Worm (Caenorhabditis elegans): ENCODE data around the gene srh-78.

srh-78 gene

ce11 chrV:185124-185523, 31.8 kb upstream of the srh-78 start:
- TF ChIP-seq ceh-14 (tag; optimal IDR thresholded peaks at IDR 0.05) (no peak), pag-3 (tag; optimal IDR thresholded peaks at IDR 0.05; ENCODE audit: borderline replicate concordance) (no peak), pha-2 (tag; optimal IDR thresholded peaks at IDR 0.05) (no peak), unc-3 (GFP tag; conservative IDR thresholded peaks at IDR 0.05) (no peak), unc-3 (tag; optimal IDR thresholded peaks at IDR 0.05) (no peak), nhr-11 (tag; optimal IDR thresholded peaks at IDR 0.05) (no peak), ceh-24 (tag; optimal IDR thresholded peaks at IDR 0.05) (no peak), T23F11.4 (GFP tag; optimal IDR thresholded peaks at IDR 0.05) (no peak), fax-1 (tag; optimal IDR thresholded peaks at IDR 0.05) (no peak), ceh-48 (tag; optimal IDR thresholded peaks at IDR 0.05) (no peak), lin-11 (tag; optimal IDR thresholded peaks at IDR 0.05) (no peak), dmd-4 (tag; optimal IDR thresholded peaks at IDR 0.05; ENCODE audit: borderline replicate concordance) (no peak), hlh-6 (tag; optimal IDR thresholded peaks at IDR 0.05) (no peak), madf-2 (tag; optimal IDR thresholded peaks at IDR 0.05) (no peak), npax-4 (tag; optimal IDR thresholded peaks at IDR 0.05) (no peak), F13H6.1 (tag; optimal IDR thresholded peaks at IDR 0.05) (no peak), nhr-232 (tag; optimal IDR thresholded peaks at IDR 0.05) (no peak)

- TF ChIP-seq unc-55 (GFP tag; optimal IDR thresholded peaks at IDR 0.05) (no peak), ceh-14 (tag; optimal IDR thresholded peaks at IDR 0.05) (no peak), nfya-1 (tag; optimal IDR thresholded peaks at IDR 0.05) (peak; percentile 43), elt-2 (tag; optimal IDR thresholded peaks at IDR 0.05) (peak; percentile 3), rnt-1 (tag; optimal IDR thresholded peaks at IDR 0.05) (peak; percentile 3), ceh-34 (tag; optimal IDR thresholded peaks at IDR 0.05) (no peak), ceh-31 (tag; optimal IDR thresholded peaks at IDR 0.05) (peak; percentile 19)
Measured at ce11 chrV:185694-186217, 31.2 kb upstream of the srh-78 start, which contains the start of gene arid-1. Gene arid-1 (plus strand): TSS chrV:186167.

DNA sequence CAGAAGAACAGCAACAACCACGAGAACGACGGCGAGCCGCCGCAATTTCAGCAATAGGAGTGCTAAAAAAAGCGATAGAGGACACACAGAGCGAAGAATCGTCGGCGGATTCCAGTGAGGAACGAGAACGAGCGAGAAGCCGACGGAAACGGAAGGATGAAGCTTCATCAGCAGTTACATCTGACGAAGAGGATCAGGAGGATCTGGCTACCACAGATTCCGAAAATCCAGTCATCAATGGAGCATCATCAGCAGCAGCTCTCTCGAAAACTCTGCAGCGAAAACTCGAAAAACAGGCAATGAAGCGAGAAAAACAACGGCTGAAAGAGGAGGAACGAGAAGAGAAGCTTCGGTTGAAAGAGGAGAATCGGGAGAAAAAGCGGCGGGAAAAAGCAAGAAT, 27.5 kb upstream of the srh-78 start:
- TF ChIP-seq ceh-22 (tag; optimal IDR thresholded peaks at IDR 0.05) (no peak), ceh-24 (tag; optimal IDR thresholded peaks at IDR 0.05) (no peak), tbx-2 (tag; optimal IDR thresholded peaks at IDR 0.05) (no peak), rnt-1 (tag; optimal IDR thresholded peaks at IDR 0.05) (no peak), madf-2 (tag; optimal IDR thresholded peaks at IDR 0.05) (no peak), ceh-9 (tag; optimal IDR thresholded peaks at IDR 0.05) (no peak), pax-1 (tag; optimal IDR thresholded peaks at IDR 0.05) (no peak), K02D7.2 (tag; optimal IDR thresholded peaks at IDR 0.05) (no peak), mec-3 (tag; optimal IDR thresholded peaks at IDR 0.05; ENCODE audit: borderline replicate concordance) (peak; percentile 66), unc-42 (tag; optimal IDR thresholded peaks at IDR 0.05) (no peak), elt-4 (tag; optimal IDR thresholded peaks at IDR 0.05) (peak; percentile 76), hlh-6 (tag; optimal IDR thresholded peaks at IDR 0.05) (no peak), hlh-15 (tag; optimal IDR thresholded peaks at IDR 0.05) (no peak), ets-4 (tag; optimal IDR thresholded peaks at IDR 0.05) (no peak), sdc-2 (tag; optimal IDR thresholded peaks at IDR 0.05) (no peak), ahr-1 (tag; optimal IDR thresholded peaks at IDR 0.05) (no peak)

DNA sequence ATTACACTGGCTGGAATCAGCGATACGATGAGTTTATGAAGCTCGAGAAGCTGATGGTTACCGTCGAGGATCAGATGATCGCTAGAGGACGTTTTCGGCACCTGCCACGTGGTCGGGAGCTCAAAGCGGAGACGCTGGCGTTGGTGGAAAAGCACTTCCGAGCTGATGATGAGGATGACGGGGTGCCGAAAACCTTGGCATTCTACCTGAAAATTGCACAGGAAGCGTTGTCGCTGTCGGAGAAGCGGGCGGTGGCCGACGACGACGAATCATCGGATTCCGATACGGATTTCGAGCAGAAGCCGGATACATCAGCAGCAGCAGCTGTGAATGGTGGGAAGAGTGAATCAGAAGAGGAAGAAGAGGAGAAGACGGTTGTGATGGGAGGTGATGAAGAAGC, 22.2 kb upstream of the srh-78 start:
- TF ChIP-seq K09A11.1 (tag; optimal IDR thresholded peaks at IDR 0.05; ENCODE audit: insufficient read depth) (no peak), nhr-11 (tag; optimal IDR thresholded peaks at IDR 0.05) (no peak), elt-4 (tag; optimal IDR thresholded peaks at IDR 0.05) (peak; percentile 77)

ce11 chrV:201300-201699, 15.6 kb upstream of the srh-78 start, which contains the start of gene trpp-1:
Gene trpp-1 (plus strand): TSS chrV:201600.
- TF ChIP-seq nfya-1 (tag; optimal IDR thresholded peaks at IDR 0.05) (no peak), C38D4.7 (GFP tag; optimal IDR thresholded peaks at IDR 0.05) (no peak), K09A11.1 (tag; optimal IDR thresholded peaks at IDR 0.05; ENCODE audit: insufficient read depth) (no peak), dmd-4 (tag; optimal IDR thresholded peaks at IDR 0.05; ENCODE audit: borderline replicate concordance) (no peak), pat-9 (tag; optimal IDR thresholded peaks at IDR 0.05) (no peak), ceh-34 (tag; optimal IDR thresholded peaks at IDR 0.05) (no peak), fkh-6 (tag; optimal IDR thresholded peaks at IDR 0.05) (no peak), mec-3 (tag; optimal IDR thresholded peaks at IDR 0.05; ENCODE audit: borderline replicate concordance) (no peak), pax-1 (tag; optimal IDR thresholded peaks at IDR 0.05) (no peak), npax-4 (tag; optimal IDR thresholded peaks at IDR 0.05) (no peak), hlh-30 (tag; optimal IDR thresholded peaks at IDR 0.05; ENCODE audit: insufficient read depth) (no peak), ceh-19 (GFP tag; optimal IDR thresholded peaks at IDR 0.05) (no peak), K02D7.2 (tag; optimal IDR thresholded peaks at IDR 0.05) (no peak), Y22D7AL.16 (tag; optimal IDR thresholded peaks at IDR 0.05) (no peak), unc-3 (GFP tag; conservative IDR thresholded peaks at IDR 0.05) (no peak), unc-3 (tag; optimal IDR thresholded peaks at IDR 0.05) (no peak), ceh-6 (GFP tag; optimal IDR thresholded peaks at IDR 0.05) (no peak), elt-2 (tag; optimal IDR thresholded peaks at IDR 0.05) (no peak)
